Worm (Caenorhabditis elegans): ENCODE results near the gene T28D9.16.
A peak's percentile ranks its signal among the peaks of the same experiment; 100 is the strongest.

DNA sequence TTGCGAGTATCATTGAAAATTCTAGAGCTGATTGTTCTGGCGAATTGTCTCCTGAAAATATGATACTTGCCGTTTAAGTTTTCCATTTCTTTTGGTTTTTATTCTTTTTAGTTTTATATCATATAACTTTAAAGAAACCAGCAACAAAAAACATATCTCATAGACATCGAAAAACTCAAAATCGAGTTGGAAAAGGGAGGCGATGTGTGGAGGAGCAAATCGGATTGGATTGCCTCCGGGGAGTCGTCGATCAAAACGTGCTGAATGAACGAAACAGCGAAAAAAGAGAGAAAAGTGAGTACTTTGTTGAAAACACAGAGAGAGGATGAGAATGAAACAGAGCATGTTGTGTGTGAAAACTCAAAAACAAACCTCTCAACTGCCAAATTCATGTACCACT, 21.6 kb downstream of the T28D9.16 start:
- no peak for TF ChIP-seq nhr-77 (tag; optimal IDR thresholded peaks at IDR 0.05)
- no peak for TF ChIP-seq skn-1 (tag; optimal IDR thresholded peaks at IDR 0.05)
- TF ChIP-seq dpl-1 (GFP tag; optimal IDR thresholded peaks at IDR 0.05): no peak
- no peak for TF ChIP-seq nhr-28 (tag; optimal IDR thresholded peaks at IDR 0.05)
- TF ChIP-seq irx-1 (tag; optimal IDR thresholded peaks at IDR 0.05): no peak
- TF ChIP-seq lin-14 (GFP tag; optimal IDR thresholded peaks at IDR 0.05): peak; percentile 58
- TF ChIP-seq unc-62 (GFP tag; optimal IDR thresholded peaks at IDR 0.05): no peak
- TF ChIP-seq egl-27 (tag; optimal IDR thresholded peaks at IDR 0.05): no peak

Data from whole organism, L1 larva.